Worm (Caenorhabditis elegans) whole organism, midembryonic: ENCODE results near the gene Y37E11AL.3.

Source experiments
- T22C8.4 ChIP-seq: fragments of 200-800 bp; sonication (Bioruptor generic); IDR thresholded peaks from 2 replicates; pipeline ENCODE4 v1.3.6; 2022; ENCODE audit warnings: missing genetic modification characterization, missing compliant biosample characterization
- flt-1 ChIP-seq: fragments of 200-800 bp; sonication (Bioruptor generic); IDR thresholded peaks from 2 replicates; pipeline ENCODE4 v1.3.6; 2022; ENCODE audit warnings: missing genetic modification characterization, missing compliant biosample characterization
- klf-2 ChIP-seq: fragments of 200-800 bp; sonication (Bioruptor generic); conservative IDR thresholded peaks from 2 replicates; pipeline ENCODE4 v1.3.6; 2022; ENCODE audit warnings: missing genetic modification reagents, missing genetic modification characterization, missing compliant biosample characterization
- med-1 ChIP-seq: sonication (generic microtip); optimal IDR thresholded peaks from 2 replicates; lab custom pipeline; 2017; ENCODE audit warnings: missing genetic modification characterization, mild to moderate bottlenecking, missing compliant biosample characterization, antibody characterized with exemption, missing genetic modification reagents; ENCODE audit not compliant: insufficient read depth
- tab-1 ChIP-seq: fragments of 200-800 bp; sonication (Bioruptor generic); IDR thresholded peaks from 2 replicates; pipeline ENCODE4 v1.3.6; 2022; ENCODE audit warnings: missing genetic modification characterization, missing compliant biosample characterization

DNA sequence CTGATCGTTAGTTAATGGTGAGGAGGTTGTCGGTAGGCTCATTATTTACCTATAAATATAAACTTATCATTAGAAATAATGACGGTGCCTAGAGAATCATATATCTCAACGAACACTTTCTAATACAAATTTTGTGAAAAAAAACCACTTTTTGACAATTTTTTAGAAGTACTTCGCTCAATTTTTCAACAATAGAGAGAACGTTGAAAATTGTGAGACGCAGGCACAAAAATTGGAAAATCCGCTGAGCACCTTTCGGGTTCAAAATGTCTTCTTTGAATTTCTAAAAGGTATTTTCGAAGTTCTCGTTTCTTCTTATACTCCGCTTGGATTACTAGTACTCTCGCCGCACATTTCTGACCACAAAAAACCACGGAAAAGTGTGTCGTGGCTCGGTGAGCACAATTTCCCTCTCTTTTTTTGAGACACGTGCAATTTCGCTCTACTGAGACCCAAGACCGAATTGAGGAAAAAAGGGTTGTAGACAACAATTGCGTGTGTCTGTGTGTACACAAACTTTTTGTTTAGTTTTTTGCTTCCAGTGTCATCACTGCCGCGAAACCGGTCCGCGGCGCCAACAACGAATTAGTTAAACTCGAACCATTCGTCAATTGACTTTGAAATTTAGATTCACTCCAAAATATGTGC is 46.2 kb downstream of the Y37E11AL.3 start, which contains the start of gene nape-1:
- TF ChIP-seq flt-1 (GFP tag; lab: Robert Waterston, UW): no peak
- TF ChIP-seq klf-2: no peak
- TF ChIP-seq T22C8.4 (GFP tag; lab: Robert Waterston, UW): no peak
- no peak for TF ChIP-seq med-1
- no peak for TF ChIP-seq tab-1
